Worm (Caenorhabditis elegans): ENCODE measurements around the gene srh-68.
A peak's percentile ranks its signal among the peaks of the same experiment; 100 is the strongest.
"Not testable (repeated sequence)": the region's sequence is repeated elsewhere in the genome, so short reads cannot be mapped to it uniquely, and the experiment has no call there.

srh-68 gene

DNA sequence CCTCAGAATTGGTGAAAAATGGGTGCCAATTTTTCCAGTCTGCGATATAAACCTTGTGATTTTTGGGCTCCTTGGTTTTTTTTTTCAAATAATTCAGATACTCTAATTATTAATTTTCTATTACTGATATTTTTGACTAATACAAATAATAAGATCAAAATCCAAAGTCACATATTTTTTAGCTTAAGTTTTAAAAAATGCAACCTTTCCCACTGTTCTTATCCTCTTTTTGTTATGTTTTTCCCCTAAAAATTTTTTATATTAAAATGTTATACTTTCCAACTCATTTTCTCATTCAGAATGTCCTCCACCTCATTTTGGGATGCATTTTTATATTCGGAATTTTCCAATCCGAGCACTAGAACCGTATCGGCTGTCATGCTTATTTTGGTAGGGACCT is 23.8 kb downstream of the srh-68 start, which contains the start of gene srx-120:
Gene srx-120, plus strand, starts transcription at position 301 of the 400 bp plus-strand sequence.
- TF ChIP-seq lsy-2 (tag; optimal IDR thresholded peaks at IDR 0.05) (no peak), vab-15 (tag; optimal IDR thresholded peaks at IDR 0.05) (no peak), elt-2 (tag; optimal IDR thresholded peaks at IDR 0.05) (no peak), lir-3 (tag; optimal IDR thresholded peaks at IDR 0.05; ENCODE audit: poor library complexity) (no peak), egl-13 (tag; optimal IDR thresholded peaks at IDR 0.05) (no peak), ces-1 (GFP tag; optimal IDR thresholded peaks at IDR 0.05) (no peak), hpl-2 (GFP tag; optimal IDR thresholded peaks at IDR 0.05) (no peak), sptf-1 (tag; optimal IDR thresholded peaks at IDR 0.05) (no peak), nhr-20 (tag; optimal IDR thresholded peaks at IDR 0.05) (no peak), unc-30 (tag; optimal IDR thresholded peaks at IDR 0.05) (no peak), pqm-1 (tag; optimal IDR thresholded peaks at IDR 0.05) (no peak), pag-3 (tag; optimal IDR thresholded peaks at IDR 0.05; ENCODE audit: borderline replicate concordance, insufficient read depth) (no peak), nhr-84 (tag; optimal IDR thresholded peaks at IDR 0.05) (no peak), fos-1 (tag; optimal IDR thresholded peaks at IDR 0.05) (no peak), nhr-76 (tag; optimal IDR thresholded peaks at IDR 0.05) (no peak)

DNA sequence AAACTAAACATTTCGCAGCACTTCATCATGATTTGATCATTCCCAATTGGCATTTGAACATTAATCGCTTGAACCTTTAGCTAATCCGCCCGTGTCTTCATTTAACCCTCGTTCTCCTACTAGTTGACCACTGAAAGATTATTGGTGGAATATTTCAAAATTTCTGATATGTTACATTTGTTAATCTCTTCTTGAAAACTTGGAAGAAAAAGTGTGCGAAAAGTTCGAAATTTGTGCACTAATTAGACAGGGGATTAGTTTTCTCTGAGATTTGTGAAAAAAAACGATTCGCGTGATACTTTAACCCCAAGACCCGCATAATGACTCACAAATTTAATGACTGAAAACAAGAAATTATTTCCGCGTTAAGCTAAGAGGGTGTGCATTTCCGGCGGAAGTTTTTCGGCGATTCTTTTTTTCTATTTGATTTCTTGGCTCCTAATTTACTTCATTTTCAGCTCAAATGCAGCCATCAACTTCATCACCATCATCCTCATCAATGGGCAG is 28.2 kb downstream of the srh-68 start, which contains the start of gene nimk-1:
Gene nimk-1, plus strand, starts transcription at position 457 of the 507 bp plus-strand sequence.
- TF ChIP-seq dsc-1 (tag; optimal IDR thresholded peaks at IDR 0.05): peak; percentile 64
- no peak for TF ChIP-seq nhr-20 (tag; optimal IDR thresholded peaks at IDR 0.05)

DNA sequence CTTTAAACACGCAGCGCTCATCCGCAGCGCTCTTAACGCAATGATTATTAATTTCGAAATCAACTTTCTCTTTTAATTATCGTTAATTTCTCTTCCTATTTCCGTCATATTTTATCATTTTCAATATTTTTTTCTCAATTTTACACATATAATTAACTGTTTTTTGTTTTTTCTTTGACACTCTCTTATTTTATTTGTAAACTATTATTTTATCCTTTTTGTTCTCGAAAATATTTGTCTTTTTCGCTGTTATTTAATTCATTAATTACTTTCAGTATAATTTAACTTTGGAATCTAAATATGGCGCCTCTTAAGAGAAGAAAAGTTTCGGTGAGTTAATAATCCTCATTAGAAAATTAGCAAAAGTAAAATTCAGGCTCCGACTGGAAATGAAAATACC is 29.1 kb downstream of the srh-68 start, which contains the start of gene F49C5.3:
Gene F49C5.3, plus strand, starts transcription at position 301 of the 400 bp plus-strand sequence.
- TF ChIP-seq nhr-237 (tag; optimal IDR thresholded peaks at IDR 0.05); lin-39 (tag; optimal IDR thresholded peaks at IDR 0.05); zip-4 (GFP tag; optimal IDR thresholded peaks at IDR 0.05): not testable (repeated sequence)

DNA sequence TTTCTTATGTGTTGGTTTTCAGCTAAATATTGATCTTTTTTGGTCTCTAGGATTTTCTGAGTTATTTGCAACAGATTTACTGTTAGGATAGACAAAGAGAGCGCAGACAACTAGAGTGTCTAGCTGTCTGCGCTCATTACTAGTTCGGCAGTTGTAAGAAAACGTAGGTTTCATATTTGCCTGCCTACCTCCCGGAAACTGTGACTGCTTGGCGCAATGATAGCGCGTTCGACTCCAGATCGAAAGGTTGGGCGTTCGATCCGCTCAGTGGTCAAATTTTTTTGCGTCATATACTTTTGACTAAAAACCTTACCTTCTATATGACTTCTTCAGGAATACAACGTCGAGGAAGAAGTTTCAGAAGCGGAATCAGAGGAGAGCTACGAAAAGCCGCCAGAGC is 32.3 kb downstream of the srh-68 start:
- TF ChIP-seq nhr-12 (tag; optimal IDR thresholded peaks at IDR 0.05) (no peak), dpl-1 (GFP tag; optimal IDR thresholded peaks at IDR 0.05) (no peak), nhr-71 (tag; optimal IDR thresholded peaks at IDR 0.05) (no peak), nhr-84 (tag; optimal IDR thresholded peaks at IDR 0.05) (no peak), fkh-10 (GFP tag; optimal IDR thresholded peaks at IDR 0.05) (no peak), unc-30 (tag; optimal IDR thresholded peaks at IDR 0.05) (no peak), rnt-1 (tag; optimal IDR thresholded peaks at IDR 0.05) (no peak), nhr-20 (tag; optimal IDR thresholded peaks at IDR 0.05) (no peak), unc-62 (GFP tag; optimal IDR thresholded peaks at IDR 0.05) (no peak), nhr-85 (tag) (no peak), mep-1 (tag; optimal IDR thresholded peaks at IDR 0.05) (no peak), elt-2 (tag; optimal IDR thresholded peaks at IDR 0.05) (no peak), efl-3 (GFP tag; optimal IDR thresholded peaks at IDR 0.05) (no peak), snu-23 (GFP tag; optimal IDR thresholded peaks at IDR 0.05) (no peak), irx-1 (tag; optimal IDR thresholded peaks at IDR 0.05) (no peak), pax-3 (tag; optimal IDR thresholded peaks at IDR 0.05) (no peak)

DNA sequence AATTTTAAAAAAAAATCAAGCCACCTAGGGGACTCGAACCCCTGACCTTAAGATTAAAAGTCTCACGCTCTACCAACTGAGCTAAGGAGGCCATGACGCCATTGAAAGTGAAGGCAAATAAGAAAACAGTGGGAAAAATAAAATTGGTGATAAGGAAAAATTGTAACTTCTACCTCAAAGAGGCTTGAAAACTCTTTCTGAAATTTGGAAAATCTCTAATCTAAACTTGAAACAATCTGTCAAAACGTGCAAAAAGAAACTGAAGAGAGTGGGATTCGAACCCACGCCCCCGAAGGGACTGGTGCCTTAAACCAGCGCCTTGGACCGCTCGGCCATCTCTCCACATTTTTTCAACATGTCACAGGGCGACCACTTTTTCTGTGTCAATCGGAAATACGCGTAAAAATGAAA is 34.5 kb downstream of the srh-68 start:
- TF ChIP-seq nhr-90 (tag; optimal IDR thresholded peaks at IDR 0.05; ENCODE audit: poor library complexity): peak; percentile 68
- peak; percentile 18 for TF ChIP-seq snu-23 (GFP tag; optimal IDR thresholded peaks at IDR 0.05)
- TF ChIP-seq elt-2 (tag; optimal IDR thresholded peaks at IDR 0.05): peak; percentile 24
- TF ChIP-seq nhr-19 (GFP tag; conservative IDR thresholded peaks at IDR 0.05): 0 out of 2 replicates have a peak, but pooled peaks have one; percentile 11
- peak in 1 of 2 experiments; percentile 31 for TF ChIP-seq lin-35 (GFP tag; optimal IDR thresholded peaks at IDR 0.05)
- peak; percentile 31 for TF ChIP-seq nhr-71 (tag; optimal IDR thresholded peaks at IDR 0.05)
- TF ChIP-seq efl-1 (optimal IDR thresholded peaks at IDR 0.05): peak in 1 of 2 experiments; percentile 2
- TF ChIP-seq efl-1 (GFP tag; optimal IDR thresholded peaks at IDR 0.05 in 1 of 2): peak in 1 of 2 experiments; percentile 82
- peak; percentile 7 for TF ChIP-seq C16A3.4 (tag; optimal IDR thresholded peaks at IDR 0.05)
- peak; percentile 15 for TF ChIP-seq nhr-47 (tag; optimal IDR thresholded peaks at IDR 0.05)
